Worm (Caenorhabditis elegans) whole organism, mixed stage, embryonic: ENCODE data around the gene kin-21.

Source experiments
- ceh-39 ChIP-seq: fragments of 150-350 bp; optimal IDR thresholded peaks from 2 replicates; lab custom pipeline; 2014; ENCODE audit warnings: missing biosample characterization, missing genetic modification characterization
- ceh-43 ChIP-seq: fragments of 200-800 bp; sonication (Bioruptor generic); optimal IDR thresholded peaks from 2 replicates; lab custom pipeline; 2018; ENCODE audit warnings: mild to moderate bottlenecking, missing genetic modification characterization, moderate library complexity, missing compliant biosample characterization
- elt-3 ChIP-seq: fragments of 150-350 bp; optimal IDR thresholded peaks from 2 replicates; lab custom pipeline; 2014; ENCODE audit warnings: missing biosample characterization, missing genetic modification characterization
- pha-4 ChIP-seq: fragments of 150-350 bp; optimal IDR thresholded peaks from 2 replicates; lab custom pipeline; 2018; ENCODE audit warnings: missing biosample characterization, missing genetic modification reagents, missing genetic modification characterization
- unc-39 ChIP-seq: fragments of 150-350 bp; optimal IDR thresholded peaks from 2 replicates; lab custom pipeline; 2014; ENCODE audit warnings: missing biosample characterization, missing genetic modification characterization
- unc-62 ChIP-seq: fragments of 150-350 bp; optimal IDR thresholded peaks from 2 replicates; lab custom pipeline; 2014; ENCODE audit warnings: missing biosample characterization, missing genetic modification reagents, missing genetic modification characterization
- ztf-11 ChIP-seq: fragments of 150-350 bp; optimal IDR thresholded peaks from 2 replicates; lab custom pipeline; 2014; ENCODE audit warnings: missing biosample characterization, missing genetic modification characterization

ce11 chrIV:9789496-9789895 lies 43.2 kb upstream of the kin-21 start, which contains the start of gene T13F2.4:
- no peak for TF ChIP-seq unc-39 (tag; lab: Kevin White, UChicago)
- TF ChIP-seq unc-62 (GFP tag; lab: Kevin White, UChicago) = no peak
- no peak for TF ChIP-seq elt-3 (tag; lab: Kevin White, UChicago)
- no peak for TF ChIP-seq ztf-11 (tag; lab: Kevin White, UChicago)
- no peak for TF ChIP-seq ceh-39 (tag; lab: Kevin White, UChicago)
- no peak for TF ChIP-seq ceh-43 (GFP tag; lab: Kevin White, UChicago)
- TF ChIP-seq pha-4 (tag; lab: Kevin White, UChicago) = no peak
